Fruit fly (Drosophila melanogaster) whole organism, embryonic: ENCODE measurements around the gene Naa80.
A peak's percentile ranks its signal among the peaks of the same experiment; 100 is the strongest.

Source experiments
- ATbp ChIP-seq: fragments of 200-800 bp; sonication (Bioruptor generic); optimal IDR thresholded peaks from 2 replicates; lab custom pipeline; 2017; ENCODE audit warnings: missing biosample characterization, mild to moderate bottlenecking, missing genetic modification characterization, missing genetic modification reagents
- Awh ChIP-seq: fragments of 200-800 bp; sonication (Bioruptor generic); IDR thresholded peaks from 2 replicates; pipeline ENCODE4, ENCODE4 v1.3.6; 2022; ENCODE audit warnings: missing biosample characterization, missing genetic modification characterization
- CG10147 ChIP-seq: fragments of 200-800 bp; sonication (Bioruptor generic); optimal IDR thresholded peaks from 2 replicates; lab custom pipeline; 2019; ENCODE audit warnings: missing biosample characterization, mild to moderate bottlenecking, missing genetic modification characterization, moderate library complexity
- CG11398 ChIP-seq: fragments of 200-800 bp; sonication (Bioruptor generic); optimal IDR thresholded peaks from 2 replicates; lab custom pipeline; 2016; ENCODE audit warnings: missing biosample characterization, missing genetic modification characterization
- CG1233 ChIP-seq: fragments of 200-800 bp; sonication (Bioruptor generic); optimal IDR thresholded peaks from 4 replicates; lab custom pipeline; 2018; ENCODE audit warnings: missing biosample characterization, mild to moderate bottlenecking, missing genetic modification characterization
- CG12659 ChIP-seq: fragments of 200-800 bp; sonication (Bioruptor generic); optimal IDR thresholded peaks from 3 replicates; lab custom pipeline; 2017; ENCODE audit warnings: mild to moderate bottlenecking, missing biosample characterization, missing genetic modification reagents, missing genetic modification characterization
- CG15269 ChIP-seq: fragments of 200-800 bp; sonication (Bioruptor generic); optimal IDR thresholded peaks from 2 replicates; lab custom pipeline; 2018; ENCODE audit warnings: missing biosample characterization, mild to moderate bottlenecking, missing genetic modification characterization, moderate library complexity
- CG15514 ChIP-seq: fragments of 200-800 bp; sonication (Bioruptor generic); optimal IDR thresholded peaks from 3 replicates; lab custom pipeline; 2017; ENCODE audit warnings: missing biosample characterization, missing genetic modification characterization, mild to moderate bottlenecking, moderate library complexity, missing genetic modification reagents
- CG16813 ChIP-seq: fragments of 200-800 bp; sonication (Bioruptor generic); IDR thresholded peaks from 3 replicates; pipeline ENCODE4 v1.3.6; 2022; ENCODE audit warnings: missing biosample characterization, missing genetic modification characterization; ENCODE audit not compliant: partially characterized antibody
- CG17361 ChIP-seq: fragments of 200-800 bp; sonication (Bioruptor generic); IDR thresholded peaks from 3 replicates; pipeline ENCODE4 v1.3.6; 2022; ENCODE audit warnings: missing biosample characterization, missing genetic modification characterization
- CG31441 ChIP-seq: fragments of 200-800 bp; sonication (Bioruptor generic); IDR thresholded peaks from 2 replicates; pipeline ENCODE4 v1.3.6; 2022; ENCODE audit warnings: missing biosample characterization, missing genetic modification characterization
- CG3281 ChIP-seq: fragments of 200-800 bp; sonication (Bioruptor generic); optimal IDR thresholded peaks from 3 replicates; lab custom pipeline; 2017; ENCODE audit warnings: missing biosample characterization, mild to moderate bottlenecking, missing genetic modification characterization
- CG34224 ChIP-seq: fragments of 200-800 bp; sonication (Bioruptor generic); IDR thresholded peaks from 3 replicates; pipeline ENCODE4 v1.3.6; 2022; ENCODE audit warnings: missing biosample characterization, missing genetic modification characterization; ENCODE audit not compliant: partially characterized antibody
- CG4617 ChIP-seq: fragments of 200-800 bp; sonication (Bioruptor generic); optimal IDR thresholded peaks from 3 replicates; lab custom pipeline; 2016; ENCODE audit warnings: missing biosample characterization, missing genetic modification characterization, borderline replicate concordance
- CG4707 ChIP-seq: fragments of 200-800 bp; sonication (Bioruptor generic); optimal IDR thresholded peaks from 2 replicates; lab custom pipeline; 2018; ENCODE audit warnings: missing biosample characterization, mild to moderate bottlenecking, missing genetic modification characterization, moderate library complexity
- CG5245 ChIP-seq: fragments of 200-800 bp; sonication (Bioruptor generic); optimal IDR thresholded peaks from 3 replicates; lab custom pipeline; 2016; ENCODE audit warnings: missing biosample characterization, missing genetic modification characterization
- CG6854 ChIP-seq: fragments of 200-800 bp; sonication (Bioruptor generic); optimal IDR thresholded peaks from 3 replicates; lab custom pipeline; 2017; ENCODE audit warnings: missing biosample characterization, mild to moderate bottlenecking, missing genetic modification characterization
- CG7271 ChIP-seq: fragments of 200-800 bp; sonication (Bioruptor generic); optimal IDR thresholded peaks from 2 replicates; lab custom pipeline; 2018; ENCODE audit warnings: missing biosample characterization, mild to moderate bottlenecking, missing genetic modification characterization, moderate library complexity
- CG8478 ChIP-seq: fragments of >200 bp; optimal IDR thresholded peaks from 2 replicates; lab custom pipeline; 2018
- CG9609 ChIP-seq: fragments of 200-800 bp; sonication (Bioruptor generic); optimal IDR thresholded peaks from 3 replicates; lab custom pipeline; 2016; ENCODE audit warnings: missing biosample characterization, missing genetic modification characterization
- CG9817 ChIP-seq: fragments of 200-800 bp; sonication (Bioruptor generic); optimal IDR thresholded peaks from 2 replicates; lab custom pipeline; 2018; ENCODE audit warnings: missing biosample characterization, mild to moderate bottlenecking, missing genetic modification characterization, moderate library complexity
- Dek ChIP-seq: fragments of 200-800 bp; sonication (Bioruptor generic); optimal IDR thresholded peaks from 3 replicates; lab custom pipeline; 2019; ENCODE audit warnings: missing biosample characterization, mild to moderate bottlenecking, missing genetic modification characterization, moderate library complexity
- HLHmδ ChIP-seq: fragments of 200-800 bp; sonication (Bioruptor generic); optimal IDR thresholded peaks from 2 replicates; lab custom pipeline; 2018; ENCODE audit warnings: missing biosample characterization, mild to moderate bottlenecking, missing genetic modification characterization, moderate library complexity
- Hand ChIP-seq: fragments of 200-800 bp; sonication (Bioruptor generic); optimal IDR thresholded peaks from 2 replicates; lab custom pipeline; 2017; ENCODE audit warnings: mild to moderate bottlenecking, missing biosample characterization, missing genetic modification reagents, missing genetic modification characterization
- NFAT ChIP-seq: fragments of 200-800 bp; sonication (Bioruptor generic); IDR thresholded peaks from 2 replicates; pipeline ENCODE4 v1.3.6; 2022; ENCODE audit warnings: missing biosample characterization, missing genetic modification characterization
- Nf-YB ChIP-seq: fragments of 200-800 bp; sonication (Bioruptor generic); optimal IDR thresholded peaks from 3 replicates; lab custom pipeline; 2019; ENCODE audit warnings: missing biosample characterization, mild to moderate bottlenecking, missing genetic modification characterization, moderate library complexity
- NfI ChIP-seq: fragments of 200-800 bp; sonication (Bioruptor generic); optimal IDR thresholded peaks from 3 replicates; lab custom pipeline; 2018; ENCODE audit warnings: missing biosample characterization, mild to moderate bottlenecking, missing genetic modification characterization, moderate library complexity
- Xrp1 ChIP-seq: fragments of 200-800 bp; sonication (Bioruptor generic); IDR thresholded peaks from 2 replicates; pipeline ENCODE4 v1.3.6; 2022; ENCODE audit warnings: missing biosample characterization, missing genetic modification characterization
- bbx ChIP-seq: fragments of 200-800 bp; sonication (Bioruptor generic); IDR thresholded peaks from 2 replicates; pipeline ENCODE4 v1.3.6; 2022; ENCODE audit warnings: missing biosample characterization, missing genetic modification characterization; ENCODE audit not compliant: partially characterized antibody
- bcd ChIP-seq: fragments of 200-800 bp; sonication (Bioruptor generic); optimal IDR thresholded peaks from 2 replicates; lab custom pipeline; 2017; ENCODE audit warnings: missing biosample characterization, mild to moderate bottlenecking, missing genetic modification characterization
- bsh ChIP-seq, 2 experiments: fragments of 200-800 bp; sonication (Bioruptor generic); optimal IDR thresholded peaks; 2 replicates each; lab custom pipeline; 2017 to 2018; ENCODE audit warnings: mild to moderate bottlenecking in 2 of 2, missing biosample characterization in 2 of 2, missing genetic modification characterization in 2 of 2, moderate library complexity in 1 of 2
- croc ChIP-seq: fragments of 200-800 bp; sonication (Bioruptor generic); conservative IDR thresholded peaks from 3 replicates; pipeline ENCODE4 v1.3.6; 2022; ENCODE audit warnings: missing biosample characterization, missing genetic modification characterization
- dati ChIP-seq: fragments of 200-800 bp; sonication (Bioruptor generic); IDR thresholded peaks from 2 replicates; pipeline ENCODE4 v1.3.6; 2022; ENCODE audit warnings: missing biosample characterization, missing genetic modification characterization
- esg ChIP-seq: fragments of 200-800 bp; sonication (Bioruptor generic); conservative IDR thresholded peaks from 2 replicates; pipeline ENCODE4 v1.3.6; 2022; ENCODE audit warnings: missing biosample characterization, missing genetic modification characterization
- fru ChIP-seq: fragments of >200 bp; optimal IDR thresholded peaks from 2 replicates; lab custom pipeline; 2017
- gfzf ChIP-seq: fragments of 200-800 bp; sonication (Bioruptor generic); optimal IDR thresholded peaks from 2 replicates; lab custom pipeline; 2016; ENCODE audit warnings: missing biosample characterization, mild to moderate bottlenecking, missing genetic modification characterization, moderate library complexity
- h ChIP-seq: fragments of >200 bp; optimal IDR thresholded peaks from 2 replicates; lab custom pipeline; 2017
- her ChIP-seq: fragments of 200-800 bp; sonication (Bioruptor generic); optimal IDR thresholded peaks from 2 replicates; lab custom pipeline; 2016; ENCODE audit warnings: missing biosample characterization, missing genetic modification characterization
- kay ChIP-seq: fragments of 200-800 bp; sonication (Bioruptor generic); optimal IDR thresholded peaks from 2 replicates; lab custom pipeline; 2016; ENCODE audit warnings: missing biosample characterization, missing genetic modification characterization
- lilli ChIP-seq: fragments of 200-800 bp; sonication (Bioruptor generic); optimal IDR thresholded peaks from 3 replicates; lab custom pipeline; 2016; ENCODE audit warnings: missing biosample characterization, missing genetic modification characterization
- maf-S ChIP-seq: fragments of 200-800 bp; sonication (Bioruptor generic); optimal IDR thresholded peaks from 2 replicates; lab custom pipeline; 2016; ENCODE audit warnings: missing biosample characterization, missing genetic modification characterization
- nmo ChIP-seq: fragments of 200-800 bp; sonication (Bioruptor generic); optimal IDR thresholded peaks from 2 replicates; lab custom pipeline; 2018; ENCODE audit warnings: missing biosample characterization, mild to moderate bottlenecking, missing genetic modification characterization, moderate library complexity
- run ChIP-seq: fragments of 200-800 bp; sonication (Bioruptor generic); optimal IDR thresholded peaks from 3 replicates; lab custom pipeline; 2018; ENCODE audit warnings: missing biosample characterization, mild to moderate bottlenecking, missing genetic modification characterization
- so ChIP-seq: fragments of 200-800 bp; sonication (Bioruptor generic); IDR thresholded peaks from 3 replicates; pipeline ENCODE4 v1.3.6; 2022; ENCODE audit warnings: missing biosample characterization, missing genetic modification characterization
- tgo ChIP-seq: fragments of 200-800 bp; sonication (Bioruptor generic); IDR thresholded peaks from 3 replicates; pipeline ENCODE4 v1.3.6; 2022; ENCODE audit warnings: missing biosample characterization, missing genetic modification characterization
- unc-4 ChIP-seq: fragments of 200-800 bp; sonication (Bioruptor generic); IDR thresholded peaks from 2 replicates; pipeline ENCODE4 v1.3.6; 2022; ENCODE audit warnings: missing biosample characterization, missing genetic modification characterization; ENCODE audit not compliant: partially characterized antibody
- unpg ChIP-seq: fragments of 200-800 bp; sonication (Bioruptor generic); optimal IDR thresholded peaks from 3 replicates; lab custom pipeline; 2018; ENCODE audit warnings: missing biosample characterization, mild to moderate bottlenecking, missing genetic modification characterization, moderate library complexity
- usp ChIP-seq: fragments of >200 bp; optimal IDR thresholded peaks from 2 replicates; lab custom pipeline; 2017; ENCODE audit warnings: missing biosample characterization, missing genetic modification characterization
- zfh2 ChIP-seq: fragments of 200-800 bp; sonication (Bioruptor generic); optimal IDR thresholded peaks from 2 replicates; lab custom pipeline; 2016; ENCODE audit warnings: missing biosample characterization, missing genetic modification characterization

Gene Naa80

DNA sequence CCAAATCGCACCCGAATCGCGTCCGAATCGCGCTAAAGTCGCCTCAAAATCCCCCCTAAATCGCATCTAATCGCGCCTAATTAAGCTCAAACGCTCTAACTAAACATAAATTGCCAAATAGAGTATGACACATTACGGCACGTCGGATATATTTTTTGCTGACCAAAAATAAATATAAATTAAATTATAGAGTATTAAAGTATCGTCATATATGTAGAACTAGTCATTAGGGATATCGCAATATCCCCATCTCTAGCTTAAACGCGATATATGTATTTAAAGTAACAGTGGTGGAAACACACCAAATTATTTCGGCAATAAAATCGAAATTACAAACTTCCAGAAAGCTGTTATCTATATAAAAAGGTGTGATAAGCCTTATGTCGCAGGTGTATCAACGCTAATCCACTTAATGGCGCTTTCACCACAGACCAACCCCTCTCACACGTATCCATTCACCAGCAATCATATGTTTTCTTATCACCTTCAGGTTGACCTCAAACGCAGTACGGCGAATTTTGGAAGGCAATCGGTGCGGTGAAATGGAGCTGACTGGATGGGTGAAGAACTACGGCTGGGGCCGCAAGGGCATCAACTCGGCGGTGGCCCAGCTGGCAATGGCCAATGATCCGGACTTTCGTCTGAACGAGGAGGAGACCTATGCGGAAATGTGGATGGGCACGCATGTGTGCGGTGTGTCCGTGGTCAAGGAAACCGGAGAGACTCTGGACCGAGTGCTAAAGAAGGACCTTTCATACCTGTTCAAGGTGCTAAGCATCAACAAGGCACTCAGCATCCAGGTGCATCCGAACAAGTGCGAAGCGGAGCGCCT, 8.1 kb upstream of the Naa80 start, which contains the start of gene Mpi (continued):
- TF ChIP-seq Nf-YB (GFP tag; lab: Kevin White, UChicago) (no peak), NfI (GFP tag; lab: Kevin White, UChicago) (no peak), croc (GFP tag; lab: Robert Waterston, UW) (no peak), CG31441 (GFP tag; lab: Robert Waterston, UW) (no peak), CG12659 (peak; percentile 62), CG6854 (GFP tag; lab: Kevin White, UChicago) (peak; percentile 8), gfzf (peak; percentile 39), her (GFP tag; lab: Kevin White, UChicago) (no peak), Dek (tag; lab: Kevin White, UChicago) (no peak), CG5245 (GFP tag; lab: Kevin White, UChicago) (no peak), bcd (GFP tag; lab: Kevin White, UChicago) (no peak), h (lab: Kevin White, UChicago) (no peak), unpg (GFP tag; lab: Kevin White, UChicago) (no peak), maf-S (GFP tag; lab: Kevin White, UChicago) (no peak), kay (no peak), tgo (GFP tag; lab: Robert Waterston, UW) (no peak), CG7271 (tag; lab: Kevin White, UChicago) (no peak), CG11398 (no peak), CG15514 (GFP tag; lab: Kevin White, UChicago) (peak; percentile 43), CG17361 (GFP tag; lab: Robert Waterston, UW) (no peak; the same call in 1 of the 3 replicates), esg (GFP tag; lab: Robert Waterston, UW) (no peak), usp (GFP tag; lab: Kevin White, UChicago) (no peak), CG9609 (GFP tag; lab: Kevin White, UChicago) (no peak), zfh2 (GFP tag; lab: Kevin White, UChicago) (no peak), run (no peak), CG9817 (tag; lab: Kevin White, UChicago) (peak; percentile 8), bsh (GFP tag; optimal IDR thresholded peaks at IDR 0.05; lab: Kevin White, UChicago) (peak in 1 of 2 experiments; percentile 42), lilli (GFP tag; lab: Kevin White, UChicago) (peak; percentile 37), CG4617 (GFP tag; lab: Kevin White, UChicago) (peak; percentile 63), bbx (GFP tag; lab: Robert Waterston, UW) (peak; percentile 56; the same call in 1 of the 2 replicates), CG3281 (GFP tag; lab: Kevin White, UChicago) (peak; percentile 33), Awh (GFP tag; lab: Robert Waterston, UW) (no peak), CG10147 (GFP tag; lab: Kevin White, UChicago) (no peak), Hand (peak; percentile 21), CG8478 (no peak), nmo (GFP tag; lab: Kevin White, UChicago) (peak; percentile 49), dati (no peak), CG34224 (GFP tag; lab: Robert Waterston, UW) (peak; percentile 42; the same call in 1 of the 3 replicates), CG16813 (GFP tag; lab: Robert Waterston, UW) (peak; percentile 52; the same call in 1 of the 3 replicates), Xrp1 (GFP tag; lab: Robert Waterston, UW) (peak; percentile 49; the same call in 1 of the 2 replicates), CG1233 (peak; percentile 18), fru (lab: Kevin White, UChicago) (no peak), CG4707 (GFP tag; lab: Kevin White, UChicago) (peak; percentile 12), NFAT (GFP tag; lab: Robert Waterston, UW) (0 out of 2 replicates have a peak, but pooled peaks have one; percentile 10), unc-4 (GFP tag; lab: Robert Waterston, UW) (peak; percentile 63), ATbp (GFP tag; lab: Kevin White, UChicago) (no peak), CG15269 (tag; lab: Kevin White, UChicago) (no peak), so (GFP tag; lab: Robert Waterston, UW) (0 out of 3 replicates have a peak, but pooled peaks have one; percentile 30), HLHmδ (GFP tag; lab: Kevin White, UChicago) (no peak)
